ENCODE assay signal across 2 worm cellular contexts in genomic region chrX:17611180-17611579, ce11.
TF ChIP-seq lines count a peak whose summit lies in the region.

No protein-coding gene starts in this region.

TF ChIP-seq in whole organism, L1 larva, 84 proteins besides CTCF, POLR2A, EP300 and RAD21 (continued from another document):
- TF ChIP-seq egl-27 (tag; optimal IDR thresholded peaks at IDR 0.05; lab: Kevin White, UChicago) (no peak), lin-14 (GFP tag; optimal IDR thresholded peaks at IDR 0.05; lab: Kevin White, UChicago) (peak; percentile 1), sup-37 (GFP tag; optimal IDR thresholded peaks at IDR 0.05; lab: Kevin White, UChicago) (no peak), jun-1 (tag; optimal IDR thresholded peaks at IDR 0.05; lab: Kevin White, UChicago) (no peak), nhr-19 (GFP tag; conservative IDR thresholded peaks at IDR 0.05; lab: Robert Waterston, UW) (peak; percentile 57), nhr-84 (tag; optimal IDR thresholded peaks at IDR 0.05; lab: Kevin White, UChicago) (no peak), elt-3 (tag; optimal IDR thresholded peaks at IDR 0.05; lab: Kevin White, UChicago) (no peak), unc-30 (tag; optimal IDR thresholded peaks at IDR 0.05; lab: Kevin White, UChicago) (no peak), fkh-10 (GFP tag; optimal IDR thresholded peaks at IDR 0.05; lab: Kevin White, UChicago) (no peak), hlh-17 (GFP tag; optimal IDR thresholded peaks at IDR 0.05; lab: Kevin White, UChicago; ENCODE audit: borderline replicate concordance) (no peak), fos-1 (tag; optimal IDR thresholded peaks at IDR 0.05; lab: Kevin White, UChicago) (no peak), C34B4.2 (tag; optimal IDR thresholded peaks at IDR 0.05; lab: Kevin White, UChicago) (no peak), swsn-7 (tag; optimal IDR thresholded peaks at IDR 0.05; lab: Kevin White, UChicago) (no peak), tlp-1 (tag; optimal IDR thresholded peaks at IDR 0.05; lab: Kevin White, UChicago) (no peak), xbp-1 (tag; optimal IDR thresholded peaks at IDR 0.05; lab: Kevin White, UChicago) (no peak), blmp-1 (tag; optimal IDR thresholded peaks at IDR 0.05; lab: Kevin White, UChicago) (no peak), tbx-2 (tag; optimal IDR thresholded peaks at IDR 0.05; lab: Kevin White, UChicago) (no peak), elt-2 (tag; optimal IDR thresholded peaks at IDR 0.05; lab: Kevin White, UChicago) (no peak), zag-1 (tag; optimal IDR thresholded peaks at IDR 0.05; lab: Kevin White, UChicago) (no peak), sox-4 (tag; optimal IDR thresholded peaks at IDR 0.05; lab: Kevin White, UChicago) (no peak), unc-86 (tag; optimal IDR thresholded peaks at IDR 0.05; lab: Kevin White, UChicago) (no peak), lin-13 (GFP tag; optimal IDR thresholded peaks at IDR 0.05; lab: Kevin White, UChicago) (peak; percentile 4), lin-39 (tag; optimal IDR thresholded peaks at IDR 0.05; lab: Kevin White, UChicago) (no peak), ceh-90 (tag; optimal IDR thresholded peaks at IDR 0.05; lab: Kevin White, UChicago) (no peak), rnt-1 (tag; optimal IDR thresholded peaks at IDR 0.05; lab: Kevin White, UChicago) (peak; percentile 54), dsc-1 (tag; optimal IDR thresholded peaks at IDR 0.05; lab: Kevin White, UChicago) (peak; percentile 64), ceh-8 (GFP tag; optimal IDR thresholded peaks at IDR 0.05; lab: Kevin White, UChicago) (no peak), nhr-47 (tag; optimal IDR thresholded peaks at IDR 0.05; lab: Kevin White, UChicago) (peak; percentile 39), nhr-76 (tag; optimal IDR thresholded peaks at IDR 0.05; lab: Kevin White, UChicago) (no peak), lsy-2 (tag; optimal IDR thresholded peaks at IDR 0.05; lab: Kevin White, UChicago) (no peak), ceh-63 (GFP tag; optimal IDR thresholded peaks at IDR 0.05; lab: Kevin White, UChicago) (no peak), grh-1 (GFP tag; IDR thresholded peaks at IDR 0.05; lab: Robert Waterston, UW) (0 out of 2 replicates have a peak, but pooled peaks have one; percentile 11)

TF ChIP-seq in whole organism, young adult, 124 proteins besides CTCF, POLR2A, EP300 and RAD21 (continued from another document):
- no peak for TF ChIP-seq Y67H2A.10 (GFP tag; conservative IDR thresholded peaks at IDR 0.05; lab: Robert Waterston, UW)
- TF ChIP-seq snpc-1.3 (tag; optimal IDR thresholded peaks at IDR 0.05; lab: Kevin White, UChicago; ENCODE audit: insufficient read depth), result no peak
- TF ChIP-seq dox-1 (GFP tag; IDR thresholded peaks at IDR 0.05; lab: Robert Waterston, UW), result no peak
- TF ChIP-seq F23B12.7 (tag; optimal IDR thresholded peaks at IDR 0.05; lab: Kevin White, UChicago; ENCODE audit: insufficient read depth), result peak; percentile 15
- no peak for TF ChIP-seq cebp-1 (GFP tag; IDR thresholded peaks at IDR 0.05; lab: Robert Waterston, UW)
- TF ChIP-seq cebp-1 (tag; optimal IDR thresholded peaks at IDR 0.05; lab: Kevin White, UChicago), result no peak
- TF ChIP-seq ets-4 (GFP tag; optimal IDR thresholded peaks at IDR 0.05; lab: Kevin White, UChicago), result no peak
- no peak for TF ChIP-seq lir-1 (GFP tag; conservative IDR thresholded peaks at IDR 0.05; lab: Robert Waterston, UW)
- peak; percentile 83 for TF ChIP-seq lin-26 (GFP tag; IDR thresholded peaks at IDR 0.05; lab: Robert Waterston, UW)
- no peak for TF ChIP-seq mes-4 (tag; optimal IDR thresholded peaks at IDR 0.05; lab: Kevin White, UChicago)
- no peak for TF ChIP-seq madf-3 (GFP tag; IDR thresholded peaks at IDR 0.05; lab: Robert Waterston, UW)
- no peak for TF ChIP-seq F10E7.11 (tag; optimal IDR thresholded peaks at IDR 0.05; lab: Kevin White, UChicago)
- TF ChIP-seq cebp-2 (GFP tag; IDR thresholded peaks at IDR 0.05; lab: Robert Waterston, UW), result 0 out of 2 replicates have a peak, but pooled peaks have one; percentile 44
- no peak for TF ChIP-seq rec-8 (tag; optimal IDR thresholded peaks at IDR 0.05; lab: Kevin White, UChicago)
- TF ChIP-seq sdz-38 (tag; optimal IDR thresholded peaks at IDR 0.05; lab: Kevin White, UChicago), result no peak
- TF ChIP-seq somi-1 (GFP tag; optimal IDR thresholded peaks at IDR 0.05; lab: Kevin White, UChicago), result peak; percentile 57
- TF ChIP-seq ztf-25 (GFP tag; IDR thresholded peaks at IDR 0.05; lab: Robert Waterston, UW), result peak; percentile 68; the same call in 1 of the 2 replicates
- no peak for TF ChIP-seq tlf-1 (GFP tag; optimal IDR thresholded peaks at IDR 0.05; lab: Kevin White, UChicago)
- no peak for TF ChIP-seq nhr-27 (tag; optimal IDR thresholded peaks at IDR 0.05; lab: Kevin White, UChicago)
- no peak for TF ChIP-seq bed-1 (GFP tag; IDR thresholded peaks at IDR 0.05; lab: Robert Waterston, UW)
- TF ChIP-seq D2030.7 (GFP tag; IDR thresholded peaks at IDR 0.05; lab: Robert Waterston, UW), result peak; percentile 94
- peak; percentile 50 for TF ChIP-seq snpc-4 (GFP tag; optimal IDR thresholded peaks at IDR 0.05; lab: Kevin White, UChicago)
- TF ChIP-seq snpc-4 (tag; optimal IDR thresholded peaks at IDR 0.05; lab: Kevin White, UChicago), result peak in 2 of 4 experiments; percentile 51 to 64
- no peak for TF ChIP-seq B0336.3 (GFP tag; IDR thresholded peaks at IDR 0.05; lab: Robert Waterston, UW)
- peak; percentile 24 for TF ChIP-seq ZK185.1 (tag; optimal IDR thresholded peaks at IDR 0.05; lab: Kevin White, UChicago; ENCODE audit: poor library complexity, severe bottlenecking)
- no peak for TF ChIP-seq C06A6.2 (GFP tag; conservative IDR thresholded peaks at IDR 0.05; lab: Robert Waterston, UW)
- TF ChIP-seq madf-10 (tag; optimal IDR thresholded peaks at IDR 0.05; lab: Kevin White, UChicago), result peak; percentile 24
- no peak for TF ChIP-seq Y53F4B.3 (GFP tag; IDR thresholded peaks at IDR 0.05; lab: Robert Waterston, UW)
- TF ChIP-seq F22D6.2 (tag; optimal IDR thresholded peaks at IDR 0.05; lab: Kevin White, UChicago), result no peak
- TF ChIP-seq ceh-100 (GFP tag; IDR thresholded peaks at IDR 0.05; lab: Robert Waterston, UW), result no peak
- TF ChIP-seq F39B2.1 (GFP tag; IDR thresholded peaks at IDR 0.05; lab: Robert Waterston, UW), result no peak
- no peak for TF ChIP-seq F37B4.10 (GFP tag; IDR thresholded peaks at IDR 0.05; lab: Robert Waterston, UW)
- no peak for TF ChIP-seq akir-1 (GFP tag; optimal IDR thresholded peaks at IDR 0.05; lab: Kevin White, UChicago)
- no peak for TF ChIP-seq dpl-1 (GFP tag; optimal IDR thresholded peaks at IDR 0.05; lab: Kevin White, UChicago)
- TF ChIP-seq lsl-1 (GFP tag; optimal IDR thresholded peaks at IDR 0.05; lab: Kevin White, UChicago), result peak; percentile 5
- TF ChIP-seq ceh-79 (tag; optimal IDR thresholded peaks at IDR 0.05; lab: Kevin White, UChicago), result no peak
- TF ChIP-seq pha-4 (tag; optimal IDR thresholded peaks at IDR 0.05; lab: Kevin White, UChicago), result no peak
- no peak for TF ChIP-seq ztf-3 (GFP tag; optimal IDR thresholded peaks at IDR 0.05; lab: Kevin White, UChicago)
- peak; percentile 42 for TF ChIP-seq snpc-1.1 (tag; optimal IDR thresholded peaks at IDR 0.05; lab: Kevin White, UChicago; ENCODE audit: insufficient read depth)
- no peak for TF ChIP-seq attf-5 (GFP tag; optimal IDR thresholded peaks at IDR 0.05; lab: Kevin White, UChicago)
- no peak for TF ChIP-seq nfyb-1 (GFP tag; IDR thresholded peaks at IDR 0.05; lab: Robert Waterston, UW)
- TF ChIP-seq ztf-26 (tag; optimal IDR thresholded peaks at IDR 0.05; lab: Kevin White, UChicago), result no peak
- no peak for TF ChIP-seq hrde-1 (tag; optimal IDR thresholded peaks at IDR 0.05; lab: Kevin White, UChicago; ENCODE audit: borderline replicate concordance)
- no peak for TF ChIP-seq nhr-90 (tag; optimal IDR thresholded peaks at IDR 0.05; lab: Kevin White, UChicago)
- TF ChIP-seq nhr-80 (tag; optimal IDR thresholded peaks at IDR 0.05; lab: Kevin White, UChicago), result no peak
- TF ChIP-seq dpff-1 (tag; optimal IDR thresholded peaks at IDR 0.05; lab: Kevin White, UChicago), result no peak
- TF ChIP-seq lin-54 (GFP tag; optimal IDR thresholded peaks at IDR 0.05; lab: Kevin White, UChicago), result no peak
- peak; percentile 8 for TF ChIP-seq repo-1 (tag; optimal IDR thresholded peaks at IDR 0.05; lab: Kevin White, UChicago)
- TF ChIP-seq ceh-27 (GFP tag; optimal IDR thresholded peaks at IDR 0.05; lab: Kevin White, UChicago), result peak; percentile 18
- TF ChIP-seq Y53G8AR.9 (GFP tag; conservative IDR thresholded peaks at IDR 0.05; lab: Robert Waterston, UW), result no peak
- TF ChIP-seq F52B5.7 (tag; optimal IDR thresholded peaks at IDR 0.05; lab: Kevin White, UChicago), result no peak
- no peak for TF ChIP-seq nfya-2 (GFP tag; IDR thresholded peaks at IDR 0.05; lab: Robert Waterston, UW)
- TF ChIP-seq K12H6.12 (tag; optimal IDR thresholded peaks at IDR 0.05; lab: Kevin White, UChicago), result no peak
- TF ChIP-seq nhr-120 (GFP tag; IDR thresholded peaks at IDR 0.05; lab: Robert Waterston, UW), result no peak
- TF ChIP-seq ceh-40 (GFP tag; IDR thresholded peaks at IDR 0.05; lab: Robert Waterston, UW), result no peak
- TF ChIP-seq mel-28 (tag; optimal IDR thresholded peaks at IDR 0.05; lab: Kevin White, UChicago; ENCODE audit: borderline replicate concordance), result no peak
- no peak; the same call in 1 of the 2 replicates for TF ChIP-seq Y56A3A.18 (GFP tag; IDR thresholded peaks at IDR 0.05; lab: Robert Waterston, UW)
- TF ChIP-seq F33H1.4 (GFP tag; IDR thresholded peaks at IDR 0.05; lab: Robert Waterston, UW), result no peak
- TF ChIP-seq Y79H2A.3 (GFP tag; conservative IDR thresholded peaks at IDR 0.05; lab: Robert Waterston, UW), result no peak
- TF ChIP-seq let-526 (GFP tag; IDR thresholded peaks at IDR 0.05; lab: Robert Waterston, UW), result no peak
- TF ChIP-seq C17E4.6 (GFP tag; IDR thresholded peaks at IDR 0.05; lab: Robert Waterston, UW), result no peak
- 0 out of 2 replicates have a peak, but pooled peaks have one; percentile 5 for TF ChIP-seq ztf-6 (GFP tag; IDR thresholded peaks at IDR 0.05; lab: Robert Waterston, UW)
- no peak for TF ChIP-seq sptf-2 (GFP tag; optimal IDR thresholded peaks at IDR 0.05; lab: Kevin White, UChicago)
- TF ChIP-seq athp-1 (tag; optimal IDR thresholded peaks at IDR 0.05; lab: Kevin White, UChicago), result peak; percentile 30
- no peak for TF ChIP-seq F55B11.4 (tag; optimal IDR thresholded peaks at IDR 0.05; lab: Kevin White, UChicago; ENCODE audit: borderline replicate concordance, insufficient read depth)
- no peak for TF ChIP-seq K11D2.4 (GFP tag; IDR thresholded peaks at IDR 0.05; lab: Robert Waterston, UW)
- TF ChIP-seq hmg-20 (GFP tag; IDR thresholded peaks at IDR 0.05; lab: Robert Waterston, UW), result no peak
- TF ChIP-seq snpc-3.4 (tag; optimal IDR thresholded peaks at IDR 0.05; lab: Kevin White, UChicago), result no peak
- 0 out of 2 replicates have a peak, but pooled peaks have one; percentile 27 for TF ChIP-seq bed-2 (GFP tag; IDR thresholded peaks at IDR 0.05; lab: Robert Waterston, UW)
- no peak for TF ChIP-seq lin-40 (tag; optimal IDR thresholded peaks at IDR 0.05; lab: Kevin White, UChicago)
- no peak for TF ChIP-seq T26A5.8 (tag; optimal IDR thresholded peaks at IDR 0.05; lab: Kevin White, UChicago)
- no peak for TF ChIP-seq zfh-2 (GFP tag; conservative IDR thresholded peaks at IDR 0.05; lab: Robert Waterston, UW)
- TF ChIP-seq ztf-22 (GFP tag; optimal IDR thresholded peaks at IDR 0.05; lab: Kevin White, UChicago), result no peak
- no peak for TF ChIP-seq aptf-2 (GFP tag; conservative IDR thresholded peaks at IDR 0.05; lab: Robert Waterston, UW)
- TF ChIP-seq hlh-12 (tag; optimal IDR thresholded peaks at IDR 0.05; lab: Kevin White, UChicago), result no peak
- peak in 1 of 3 experiments; percentile 54 for TF ChIP-seq lin-35 (GFP tag; optimal IDR thresholded peaks at IDR 0.05; lab: Kevin White, UChicago)
- no peak for TF ChIP-seq mcd-1 (GFP tag; IDR thresholded peaks at IDR 0.05; lab: Robert Waterston, UW)
- no peak for TF ChIP-seq egl-44 (GFP tag; IDR thresholded peaks at IDR 0.05; lab: Robert Waterston, UW)
- no peak for TF ChIP-seq B0019.2 (GFP tag; conservative IDR thresholded peaks at IDR 0.05; lab: Robert Waterston, UW)
- peak; percentile 72 for TF ChIP-seq B0261.1 (tag; optimal IDR thresholded peaks at IDR 0.05; lab: Kevin White, UChicago)
- no peak for TF ChIP-seq Y95B8A.8 (GFP tag; IDR thresholded peaks at IDR 0.05; lab: Robert Waterston, UW)
- no peak for TF ChIP-seq attf-3 (GFP tag; conservative IDR thresholded peaks at IDR 0.05; lab: Robert Waterston, UW)
- no peak for TF ChIP-seq egl-18 (GFP tag; IDR thresholded peaks at IDR 0.05; lab: Robert Waterston, UW)
